Fruit fly (Drosophila melanogaster) Kc167 (cell line): ENCODE data around the gene CG5273.

Experiments used
- Myc ChIP-seq: fragments of >200 bp; optimal IDR thresholded peaks from 2 replicates; lab custom pipeline; 2017; ENCODE audit warnings: missing external identifiers
- Sin3A ChIP-seq: fragments of >200 bp; optimal IDR thresholded peaks from 2 replicates; lab custom pipeline; 2018; ENCODE audit warnings: missing external identifiers
- h ChIP-seq: fragments of >200 bp; optimal IDR thresholded peaks from 3 replicates; lab custom pipeline; 2018; ENCODE audit warnings: missing external identifiers
- insv ChIP-seq: fragments of >200 bp; optimal IDR thresholded peaks from 3 replicates; lab custom pipeline; 2018; ENCODE audit warnings: missing external identifiers
- psq ChIP-seq: fragments of >200 bp; optimal IDR thresholded peaks from 2 replicates; lab custom pipeline; 2017; ENCODE audit warnings: missing external identifiers
- ttk ChIP-seq: sonication (Bioruptor generic); optimal IDR thresholded peaks from 2 replicates; lab custom pipeline; 2017; ENCODE audit warnings: missing external identifiers

DNA sequence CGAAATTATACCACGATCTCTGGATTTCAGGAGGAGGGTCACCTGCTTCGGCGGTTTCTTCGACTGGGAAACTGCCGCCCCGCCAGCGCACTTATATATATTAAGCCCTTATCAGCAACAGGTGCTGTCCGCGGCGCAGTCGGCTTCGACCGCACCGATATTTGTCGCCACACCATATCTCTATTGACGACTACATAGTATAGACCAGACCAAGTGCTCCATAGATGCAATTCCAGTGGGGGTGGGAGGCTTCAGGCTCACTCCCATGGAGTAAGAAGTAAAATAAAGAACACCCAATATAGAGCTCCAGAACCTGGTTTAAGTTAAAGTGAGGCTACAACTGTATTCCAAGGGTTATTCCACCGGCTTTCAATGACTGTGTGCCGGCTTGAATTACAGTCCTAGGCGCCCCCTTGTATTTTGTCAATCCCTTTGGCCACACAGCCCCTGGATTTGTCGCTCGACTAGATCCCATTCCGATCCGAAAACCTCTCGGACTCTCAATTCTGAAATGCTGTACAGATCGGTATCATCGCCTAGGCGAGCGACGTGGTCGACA is 30.7 kb downstream of the CG5273 start, which contains the start of gene CG13360:
- TF ChIP-seq h (lab: Kevin White, UChicago): no peak
- no peak for TF ChIP-seq insv (lab: Kevin White, UChicago)
- TF ChIP-seq Sin3A (lab: Kevin White, UChicago): no peak
- TF ChIP-seq Myc (lab: Kevin White, UChicago): no peak
- TF ChIP-seq psq: no peak
- TF ChIP-seq ttk (lab: Kevin White, UChicago): no peak
